Fruit fly (Drosophila melanogaster): ENCODE data around the gene eIF2Bbeta.

Gene eIF2Bbeta

DNA sequence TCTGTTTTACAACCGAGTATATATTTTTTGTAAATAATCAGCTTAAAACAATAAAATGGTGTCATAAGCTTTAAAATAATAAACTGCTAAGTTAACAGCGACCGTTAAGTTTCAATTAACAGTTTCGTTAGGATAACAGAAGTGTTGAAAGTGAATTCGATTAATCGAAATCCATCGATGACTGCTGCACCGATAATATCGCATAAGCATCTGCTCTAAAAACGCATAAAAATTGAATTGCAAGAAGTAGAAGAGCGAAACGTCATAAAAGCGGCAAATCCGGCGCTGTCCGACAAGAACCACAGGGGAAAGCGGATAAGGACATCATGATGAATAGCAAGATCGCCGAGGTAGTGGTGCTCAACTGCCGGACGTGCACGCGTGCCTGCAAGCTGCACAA, 23.1 kb downstream of the eIF2Bbeta start, which contains the start of gene dwg (continued):
- TF ChIP-seq CG8924 (tag; optimal IDR thresholded peaks at IDR 0.05) (no peak), stwl (tag; optimal IDR thresholded peaks at IDR 0.05) (peak; percentile 59), CG10959 (GFP tag; IDR thresholded peaks at IDR 0.05) (no peak), CG18619 (GFP tag; optimal IDR thresholded peaks at IDR 0.05) (no peak), tin (GFP tag; optimal IDR thresholded peaks at IDR 0.05) (no peak), CG11085 (GFP tag; IDR thresholded peaks at IDR 0.05) (no peak), stc (GFP tag; IDR thresholded peaks at IDR 0.05) (no peak), CG7745 (tag; optimal IDR thresholded peaks at IDR 0.05) (no peak), knrl (GFP tag; IDR thresholded peaks at IDR 0.05; ENCODE audit: partially characterized antibody) (peak; percentile 75; the same call in 2 of the 3 replicates), Fer3 (tag; optimal IDR thresholded peaks at IDR 0.05) (no peak), MTF-1 (GFP tag; optimal IDR thresholded peaks at IDR 0.05; ENCODE audit: borderline replicate concordance) (no peak), bowl (GFP tag; IDR thresholded peaks at IDR 0.05) (no peak), CG7271 (tag; optimal IDR thresholded peaks at IDR 0.05) (no peak), NFAT (GFP tag; IDR thresholded peaks at IDR 0.05) (no peak), Hr51 (GFP tag; optimal IDR thresholded peaks at IDR 0.05) (no peak), CG7839 (tag; optimal IDR thresholded peaks at IDR 0.05) (no peak), CG1233 (GFP tag; optimal IDR thresholded peaks at IDR 0.05) (no peak), CG31441 (GFP tag; IDR thresholded peaks at IDR 0.05) (no peak), btn (GFP tag; optimal IDR thresholded peaks at IDR 0.05) (no peak), chm (GFP tag; IDR thresholded peaks at IDR 0.05) (no peak), Bgb (GFP tag; IDR thresholded peaks at IDR 0.05; ENCODE audit: partially characterized antibody) (peak; percentile 88), Hr3 (GFP tag; optimal IDR thresholded peaks at IDR 0.05) (no peak), exex (tag; optimal IDR thresholded peaks at IDR 0.05) (no peak), fru (optimal IDR thresholded peaks at IDR 0.05) (no peak), Awh (GFP tag; IDR thresholded peaks at IDR 0.05) (no peak), eve (GFP tag; optimal IDR thresholded peaks at IDR 0.05) (no peak), CG4360 (GFP tag; IDR thresholded peaks at IDR 0.05) (no peak), pzg (GFP tag; optimal IDR thresholded peaks at IDR 0.05) (peak; percentile 53), mirr (GFP tag; optimal IDR thresholded peaks at IDR 0.05) (no peak), vnd (GFP tag; IDR thresholded peaks at IDR 0.05; ENCODE audit: partially characterized antibody) (peak; percentile 75), CG14050 (GFP tag; IDR thresholded peaks at IDR 0.05) (no peak), Dp (GFP tag; optimal IDR thresholded peaks at IDR 0.05) (peak; percentile 42), CG3407 (GFP tag; optimal IDR thresholded peaks at IDR 0.05) (no peak), sug (tag; optimal IDR thresholded peaks at IDR 0.05) (no peak), H15 (GFP tag; IDR thresholded peaks at IDR 0.05) (no peak), bbx (GFP tag; IDR thresholded peaks at IDR 0.05; ENCODE audit: partially characterized antibody) (peak; percentile 90), HLH4C (GFP tag; IDR thresholded peaks at IDR 0.05; ENCODE audit: partially characterized antibody) (peak; percentile 82), HHEX (GFP tag; optimal IDR thresholded peaks at IDR 0.05) (no peak), CG16863 (GFP tag; optimal IDR thresholded peaks at IDR 0.05) (no peak), Doc3 (GFP tag; IDR thresholded peaks at IDR 0.05; ENCODE audit: partially characterized antibody) (peak; percentile 79), Hr39 (optimal IDR thresholded peaks at IDR 0.05) (no peak), Poxn (GFP tag; IDR thresholded peaks at IDR 0.05) (no peak), pb (GFP tag; optimal IDR thresholded peaks at IDR 0.05) (no peak), CG15514 (GFP tag; optimal IDR thresholded peaks at IDR 0.05) (peak; percentile 57), ham (GFP tag; IDR thresholded peaks at IDR 0.05) (no peak), PHDP (tag; optimal IDR thresholded peaks at IDR 0.05) (no peak), CG34422 (GFP tag; IDR thresholded peaks at IDR 0.05) (no peak), CG10366 (GFP tag; IDR thresholded peaks at IDR 0.05) (no peak), CG17612 (GFP tag; IDR thresholded peaks at IDR 0.05) (no peak), Ets65A (GFP tag) (no peak), gfzf (GFP tag; optimal IDR thresholded peaks at IDR 0.05) (peak; percentile 28), Bteb2 (GFP tag; optimal IDR thresholded peaks at IDR 0.05) (no peak)
